Fruit fly (Drosophila melanogaster): Measurements from ENCODE around the gene Gem4b.
"Not testable (repeated sequence)": the region's sequence is repeated elsewhere in the genome, so short reads cannot be mapped to it uniquely, and the experiment has no call there.

Gene Gem4b

dm6 chrX:3940547-3940946 lies at the start of gene Gem4b:
Gene Gem4b (plus strand): TSS chrX:3940847.
- TF ChIP-seq CG32006 (GFP tag; optimal IDR thresholded peaks at IDR 0.05); CG11294 (GFP tag; IDR thresholded peaks at IDR 0.05); Sox15 (GFP tag; optimal IDR thresholded peaks at IDR 0.05): not testable (repeated sequence)

- TF ChIP-seq CG1621 (tag; optimal IDR thresholded peaks at IDR 0.05) (no peak), CG8119 (GFP tag; IDR thresholded peaks at IDR 0.05) (no peak), CG8632 (GFP tag; optimal IDR thresholded peaks at IDR 0.05) (no peak), achi (GFP tag; optimal IDR thresholded peaks at IDR 0.05) (no peak), Hr4 (GFP tag; optimal IDR thresholded peaks at IDR 0.05) (no peak), fd59A (GFP tag; optimal IDR thresholded peaks at IDR 0.05) (no peak), dsx (GFP tag; optimal IDR thresholded peaks at IDR 0.05; ENCODE audit: poor library complexity, severe bottlenecking) (no peak), CG3032 (tag; optimal IDR thresholded peaks at IDR 0.05) (no peak), CG34406 (GFP tag; optimal IDR thresholded peaks at IDR 0.05) (no peak), CG6276 (GFP tag; optimal IDR thresholded peaks at IDR 0.05) (no peak), salr (GFP tag; optimal IDR thresholded peaks at IDR 0.05) (no peak), topi (GFP tag; optimal IDR thresholded peaks at IDR 0.05) (no peak), CG8319 (GFP tag; optimal IDR thresholded peaks at IDR 0.05) (no peak), Smox (GFP tag; optimal IDR thresholded peaks at IDR 0.05) (no peak), esn (GFP tag; optimal IDR thresholded peaks at IDR 0.05) (no peak)
These were observed 38.7 kb upstream of the Gem4b start for dm6 chrX:3901926-3902325.

dm6 chrX:3928520-3928919 lies 12.1 kb upstream of the Gem4b start:
- TF ChIP-seq eg (GFP tag; IDR thresholded peaks at IDR 0.05) (0 out of 3 replicates have a peak, but pooled peaks have one; percentile 36), svp (GFP tag) (no peak), Met (GFP tag; optimal IDR thresholded peaks at IDR 0.05) (no peak), CG11902 (GFP tag; optimal IDR thresholded peaks at IDR 0.05) (no peak), CG6163 (GFP tag; IDR thresholded peaks at IDR 0.05) (0 out of 3 replicates have a peak, but pooled peaks have one; percentile 24), ss (GFP tag; optimal IDR thresholded peaks at IDR 0.05) (no peak), Smox (GFP tag; optimal IDR thresholded peaks at IDR 0.05) (no peak), Sox102F (GFP tag; optimal IDR thresholded peaks at IDR 0.05) (no peak), CG1621 (tag; optimal IDR thresholded peaks at IDR 0.05) (no peak), dsx (GFP tag; optimal IDR thresholded peaks at IDR 0.05; ENCODE audit: poor library complexity, severe bottlenecking) (no peak), Hr39 (GFP tag; optimal IDR thresholded peaks at IDR 0.05) (no peak), vri (GFP tag; optimal IDR thresholded peaks at IDR 0.05) (no peak), Blimp-1 (GFP tag; optimal IDR thresholded peaks at IDR 0.05) (no peak), CG8119 (GFP tag; IDR thresholded peaks at IDR 0.05) (0 out of 3 replicates have a peak, but pooled peaks have one; percentile 14), achi (GFP tag; optimal IDR thresholded peaks at IDR 0.05) (no peak), CG11762 (GFP tag; optimal IDR thresholded peaks at IDR 0.05; ENCODE audit: insufficient read depth) (no peak), CG10669 (GFP tag; optimal IDR thresholded peaks at IDR 0.05) (peak; percentile 14), spab (GFP tag; optimal IDR thresholded peaks at IDR 0.05) (no peak), Eip78C (GFP tag) (peak; percentile 28), CG34406 (GFP tag; optimal IDR thresholded peaks at IDR 0.05) (no peak), CG4318 (GFP tag; optimal IDR thresholded peaks at IDR 0.05) (no peak), CG16779 (tag; optimal IDR thresholded peaks at IDR 0.05) (no peak), Hr4 (GFP tag; optimal IDR thresholded peaks at IDR 0.05) (peak; percentile 6), esn (GFP tag; optimal IDR thresholded peaks at IDR 0.05) (no peak), CG8632 (GFP tag; optimal IDR thresholded peaks at IDR 0.05) (no peak), Hr38 (GFP tag; optimal IDR thresholded peaks at IDR 0.05) (no peak), Eip75B (GFP tag; optimal IDR thresholded peaks at IDR 0.05) (no peak), fd85E (GFP tag; optimal IDR thresholded peaks at IDR 0.05) (no peak), CG3919 (GFP tag; optimal IDR thresholded peaks at IDR 0.05) (no peak), CG11294 (GFP tag; IDR thresholded peaks at IDR 0.05) (no peak), salr (GFP tag; optimal IDR thresholded peaks at IDR 0.05) (no peak), lz (GFP tag; optimal IDR thresholded peaks at IDR 0.05) (no peak), acj6 (GFP tag; optimal IDR thresholded peaks at IDR 0.05) (no peak)

Measured in whole organism, prepupa.